Fruit fly (Drosophila melanogaster) whole organism, embryonic: Measurements from ENCODE around the gene CG43931.

Source experiments
- ATbp ChIP-seq: fragments of 200-800 bp; sonication (Bioruptor generic); optimal IDR thresholded peaks from 2 replicates; lab custom pipeline; 2017; ENCODE audit warnings: missing biosample characterization, mild to moderate bottlenecking, missing genetic modification characterization, missing genetic modification reagents
- B-H2 ChIP-seq: fragments of 200-800 bp; sonication (Bioruptor generic); optimal IDR thresholded peaks from 2 replicates; lab custom pipeline; 2018; ENCODE audit warnings: missing biosample characterization, mild to moderate bottlenecking, missing genetic modification characterization
- BtbVII ChIP-seq: fragments of 200-800 bp; sonication (Bioruptor generic); optimal IDR thresholded peaks from 3 replicates; lab custom pipeline; 2017; ENCODE audit warnings: missing biosample characterization, mild to moderate bottlenecking, missing genetic modification characterization
- CG10543 ChIP-seq: fragments of 200-800 bp; sonication (Bioruptor generic); optimal IDR thresholded peaks from 3 replicates; lab custom pipeline; 2017; ENCODE audit warnings: missing biosample characterization, mild to moderate bottlenecking, missing genetic modification characterization, moderate library complexity
- CG10979 ChIP-seq: fragments of 200-800 bp; sonication (Bioruptor generic); optimal IDR thresholded peaks from 2 replicates; lab custom pipeline; 2018; ENCODE audit warnings: missing biosample characterization, mild to moderate bottlenecking, missing genetic modification characterization, moderate library complexity
- CG11560 ChIP-seq: fragments of 200-800 bp; sonication (Bioruptor generic); IDR thresholded peaks from 3 replicates; pipeline ENCODE4 v1.3.6; 2022; ENCODE audit warnings: missing biosample characterization, missing genetic modification characterization
- CG12071 ChIP-seq: fragments of 200-800 bp; sonication (Bioruptor generic); optimal IDR thresholded peaks from 3 replicates; lab custom pipeline; 2018; ENCODE audit warnings: missing biosample characterization, mild to moderate bottlenecking, missing genetic modification characterization
- CG13894 ChIP-seq: fragments of 200-800 bp; sonication (Bioruptor generic); optimal IDR thresholded peaks from 3 replicates; lab custom pipeline; 2018; ENCODE audit warnings: missing biosample characterization, mild to moderate bottlenecking, missing genetic modification characterization, moderate library complexity
- CG14014 ChIP-seq: fragments of 200-800 bp; sonication (Bioruptor generic); IDR thresholded peaks from 2 replicates; pipeline ENCODE4 v1.3.6; 2022; ENCODE audit warnings: missing biosample characterization, missing genetic modification characterization
- CG14441 ChIP-seq: fragments of 200-800 bp; sonication (Bioruptor generic); IDR thresholded peaks from 2 replicates; pipeline ENCODE4 v1.3.6; 2022; ENCODE audit warnings: missing biosample characterization, missing genetic modification characterization
- CG14860 ChIP-seq: fragments of 200-800 bp; sonication (Bioruptor generic); IDR thresholded peaks from 3 replicates; pipeline ENCODE4 v1.3.6; 2022; ENCODE audit warnings: missing biosample characterization, missing genetic modification characterization; ENCODE audit not compliant: partially characterized antibody
- CG1647 ChIP-seq: fragments of 200-800 bp; sonication (Bioruptor generic); optimal IDR thresholded peaks from 3 replicates; lab custom pipeline; 2016; ENCODE audit warnings: missing biosample characterization, missing genetic modification characterization
- CG16779 ChIP-seq: fragments of 200-800 bp; sonication (Bioruptor generic); IDR thresholded peaks from 2 replicates; pipeline ENCODE4 v1.3.6; 2022; ENCODE audit warnings: missing biosample characterization, missing genetic modification characterization
- CG17361 ChIP-seq: fragments of 200-800 bp; sonication (Bioruptor generic); IDR thresholded peaks from 3 replicates; pipeline ENCODE4 v1.3.6; 2022; ENCODE audit warnings: missing biosample characterization, missing genetic modification characterization
- CG18011 ChIP-seq: fragments of 200-800 bp; sonication (Bioruptor generic); optimal IDR thresholded peaks from 2 replicates; lab custom pipeline; 2017; ENCODE audit warnings: missing biosample characterization, missing genetic modification characterization, mild to moderate bottlenecking, moderate library complexity, missing genotype
- CG1832 ChIP-seq: fragments of 200-800 bp; sonication (Bioruptor generic); optimal IDR thresholded peaks from 2 replicates; lab custom pipeline; 2017; ENCODE audit warnings: missing biosample characterization, mild to moderate bottlenecking, missing genetic modification characterization, inconsistent platforms
- CG30431 ChIP-seq: fragments of 200-800 bp; sonication (Bioruptor generic); optimal IDR thresholded peaks from 2 replicates; lab custom pipeline; 2017; ENCODE audit warnings: missing biosample characterization, missing genetic modification characterization
- CG31224 ChIP-seq: fragments of 200-800 bp; sonication (Bioruptor generic); IDR thresholded peaks from 2 replicates; pipeline ENCODE4 v1.3.6; 2022; ENCODE audit warnings: missing biosample characterization, missing genetic modification characterization
- CG32772 ChIP-seq: fragments of 200-800 bp; sonication (Bioruptor generic); IDR thresholded peaks from 2 replicates; pipeline ENCODE4 v1.3.6; 2022; ENCODE audit warnings: missing biosample characterization, missing genetic modification characterization
- CG33557 ChIP-seq: fragments of 200-800 bp; sonication (Bioruptor generic); optimal IDR thresholded peaks from 2 replicates; lab custom pipeline; 2019; ENCODE audit warnings: missing biosample characterization, mild to moderate bottlenecking, missing genetic modification characterization, moderate library complexity
- CG5245 ChIP-seq: fragments of 200-800 bp; sonication (Bioruptor generic); optimal IDR thresholded peaks from 3 replicates; lab custom pipeline; 2016; ENCODE audit warnings: missing biosample characterization, missing genetic modification characterization
- CG5953 ChIP-seq: fragments of 200-800 bp; sonication (Bioruptor generic); IDR thresholded peaks from 2 replicates; pipeline ENCODE4 v1.3.6; 2022; ENCODE audit warnings: missing biosample characterization, missing genetic modification characterization
- CG6175 ChIP-seq: fragments of 200-800 bp; sonication (Bioruptor generic); IDR thresholded peaks from 3 replicates; pipeline ENCODE4 v1.3.6; 2022; ENCODE audit warnings: missing biosample characterization, missing genetic modification characterization
- Dip2 ChIP-seq: fragments of 200-800 bp; sonication (Bioruptor generic); IDR thresholded peaks from 2 replicates; pipeline ENCODE4 v1.3.6; 2022; ENCODE audit warnings: missing biosample characterization, missing genetic modification characterization
- HLH4C ChIP-seq: fragments of 200-800 bp; sonication (Bioruptor generic); IDR thresholded peaks from 3 replicates; pipeline ENCODE4 v1.3.6; 2022; ENCODE audit warnings: missing biosample characterization, missing genetic modification characterization; ENCODE audit not compliant: partially characterized antibody
- Hand ChIP-seq: fragments of 200-800 bp; sonication (Bioruptor generic); optimal IDR thresholded peaks from 2 replicates; lab custom pipeline; 2017; ENCODE audit warnings: mild to moderate bottlenecking, missing biosample characterization, missing genetic modification reagents, missing genetic modification characterization
- Nf-YB ChIP-seq: fragments of 200-800 bp; sonication (Bioruptor generic); optimal IDR thresholded peaks from 3 replicates; lab custom pipeline; 2019; ENCODE audit warnings: missing biosample characterization, mild to moderate bottlenecking, missing genetic modification characterization, moderate library complexity
- Ravus ChIP-seq: fragments of 200-800 bp; sonication (Bioruptor generic); IDR thresholded peaks from 2 replicates; pipeline ENCODE4 v1.3.6; 2022; ENCODE audit warnings: missing biosample characterization, missing genetic modification characterization
- Sry-δ ChIP-seq: fragments of 200-800 bp; sonication (Bioruptor generic); optimal IDR thresholded peaks from 2 replicates; lab custom pipeline; 2016; ENCODE audit warnings: missing biosample characterization, missing genetic modification characterization
- YL-1 ChIP-seq: fragments of 200-800 bp; sonication (Bioruptor generic); optimal IDR thresholded peaks from 3 replicates; lab custom pipeline; 2017; ENCODE audit warnings: missing biosample characterization, mild to moderate bottlenecking, missing genetic modification characterization
- ase ChIP-seq: fragments of 200-800 bp; sonication (Bioruptor generic); IDR thresholded peaks from 3 replicates; pipeline ENCODE4 v1.3.6; 2022; ENCODE audit warnings: missing biosample characterization, missing genetic modification characterization
- az2 ChIP-seq: fragments of 200-800 bp; sonication (Bioruptor generic); optimal IDR thresholded peaks from 3 replicates; lab custom pipeline; 2016; ENCODE audit warnings: missing biosample characterization, missing genetic modification characterization
- cad ChIP-seq: fragments of >200 bp; optimal IDR thresholded peaks from 2 replicates; lab custom pipeline; 2017; ENCODE audit warnings: missing biosample characterization, missing genetic modification characterization
- da ChIP-seq: fragments of 200-800 bp; sonication (Bioruptor generic); optimal IDR thresholded peaks from 2 replicates; lab custom pipeline; 2016; ENCODE audit warnings: missing biosample characterization, missing genetic modification characterization
- dan ChIP-seq: fragments of 200-800 bp; sonication (Bioruptor generic); IDR thresholded peaks from 2 replicates; pipeline ENCODE4 v1.3.6; 2022; ENCODE audit warnings: missing biosample characterization, missing genetic modification characterization
- dati ChIP-seq: fragments of 200-800 bp; sonication (Bioruptor generic); IDR thresholded peaks from 2 replicates; pipeline ENCODE4 v1.3.6; 2022; ENCODE audit warnings: missing biosample characterization, missing genetic modification characterization
- dysf ChIP-seq: fragments of 200-800 bp; sonication (Bioruptor generic); IDR thresholded peaks from 3 replicates; pipeline ENCODE4 v1.3.6; 2022; ENCODE audit warnings: missing biosample characterization, missing genetic modification characterization
- fu2 ChIP-seq: fragments of 200-800 bp; sonication (Bioruptor generic); optimal IDR thresholded peaks from 2 replicates; lab custom pipeline; 2016; ENCODE audit warnings: missing biosample characterization, missing genetic modification characterization
- grn ChIP-seq: fragments of 200-800 bp; sonication (Bioruptor generic); optimal IDR thresholded peaks from 3 replicates; lab custom pipeline; 2017; ENCODE audit warnings: missing biosample characterization, missing genetic modification characterization
- jumu ChIP-seq: fragments of 200-800 bp; sonication (Bioruptor generic); optimal IDR thresholded peaks from 3 replicates; lab custom pipeline; 2016; ENCODE audit warnings: missing biosample characterization, missing genetic modification characterization
- klu ChIP-seq: fragments of 200-800 bp; sonication (Bioruptor generic); IDR thresholded peaks from 2 replicates; pipeline ENCODE4 v1.3.6; 2022; ENCODE audit warnings: missing biosample characterization, missing genetic modification characterization
- luna ChIP-seq: fragments of 200-800 bp; sonication (Bioruptor generic); optimal IDR thresholded peaks from 2 replicates; lab custom pipeline; 2016; ENCODE audit warnings: missing biosample characterization, missing genetic modification characterization
- nerfin-2 ChIP-seq: fragments of 200-800 bp; sonication (Bioruptor generic); IDR thresholded peaks from 2 replicates; pipeline ENCODE4 v1.3.6; 2022; ENCODE audit warnings: missing biosample characterization, missing genetic modification characterization; ENCODE audit not compliant: partially characterized antibody
- sc ChIP-seq, 3 experiments: fragments of >200 bp in 2 of 3; fragments of 200-800 bp in 1 of 3; sonication (Bioruptor generic) in 1 of 3; optimal IDR thresholded peaks; 2 replicates in 2 of 3; 3 replicates in 1 of 3; lab custom pipeline; 2017; ENCODE audit warnings: mild to moderate bottlenecking in 1 of 3, missing biosample characterization in 1 of 3, missing genetic modification characterization in 1 of 3, missing genetic modification reagents in 1 of 3
- ssp ChIP-seq: fragments of 200-800 bp; sonication (Bioruptor generic); IDR thresholded peaks from 2 replicates; pipeline ENCODE4 v1.3.6; 2022; ENCODE audit warnings: missing biosample characterization, missing genetic modification characterization
- toy ChIP-seq: fragments of 200-800 bp; sonication (Bioruptor generic); IDR thresholded peaks from 2 replicates; pipeline ENCODE4 v1.3.6; 2022; ENCODE audit warnings: missing biosample characterization, missing genetic modification characterization
- trem ChIP-seq: fragments of 200-800 bp; optimal IDR thresholded peaks from 3 replicates; lab custom pipeline; 2019; ENCODE audit warnings: missing biosample characterization, mild to moderate bottlenecking, missing genetic modification characterization, moderate library complexity
- tup ChIP-seq: fragments of 200-800 bp; sonication (Bioruptor generic); optimal IDR thresholded peaks from 2 replicates; lab custom pipeline; 2016; ENCODE audit warnings: missing biosample characterization, mild to moderate bottlenecking, missing genetic modification characterization, moderate library complexity
- twi ChIP-seq: fragments of 200-800 bp; optimal IDR thresholded peaks from 2 replicates; lab custom pipeline; 2019; ENCODE audit warnings: missing biosample characterization, mild to moderate bottlenecking, missing genetic modification characterization, moderate library complexity
- tx ChIP-seq: fragments of 200-800 bp; sonication (Bioruptor generic); optimal IDR thresholded peaks from 2 replicates; lab custom pipeline; 2016; ENCODE audit warnings: missing biosample characterization, missing genetic modification characterization
- wor ChIP-seq: fragments of 200-800 bp; sonication (Bioruptor generic); IDR thresholded peaks from 2 replicates; pipeline ENCODE4 v1.3.6; 2022; ENCODE audit warnings: missing biosample characterization, missing genetic modification characterization

CG43931 gene

dm6 chr3L:20930059-20930785 lies 32.9 kb downstream of the CG43931 start (continued):
- TF ChIP-seq tup (GFP tag; lab: Kevin White, UChicago) = no peak
- no peak for TF ChIP-seq jumu (GFP tag; lab: Kevin White, UChicago)
- no peak for TF ChIP-seq CG14860 (GFP tag; lab: Robert Waterston, UW)
- TF ChIP-seq wor (GFP tag; lab: Robert Waterston, UW) = no peak
- TF ChIP-seq toy = no peak
- TF ChIP-seq ase (GFP tag; lab: Robert Waterston, UW) = no peak
- TF ChIP-seq Dip2 (GFP tag; lab: Robert Waterston, UW) = no peak
- no peak for TF ChIP-seq sc (optimal IDR thresholded peaks at IDR 0.05; lab: Kevin White, UChicago)
- TF ChIP-seq sc (GFP tag; optimal IDR thresholded peaks at IDR 0.05; lab: Kevin White, UChicago) = peak; percentile 31
- no peak for TF ChIP-seq Hand (GFP tag; lab: Kevin White, UChicago)
- TF ChIP-seq ssp (GFP tag; lab: Robert Waterston, UW) = no peak
- TF ChIP-seq CG18011 (GFP tag; lab: Kevin White, UChicago) = no peak
- TF ChIP-seq CG12071 (GFP tag; lab: Kevin White, UChicago) = no peak
- TF ChIP-seq CG31224 (GFP tag; lab: Robert Waterston, UW) = no peak
- TF ChIP-seq Ravus (GFP tag; lab: Robert Waterston, UW) = no peak
- TF ChIP-seq trem = peak; percentile 59
- TF ChIP-seq cad (GFP tag; lab: Kevin White, UChicago) = no peak
- TF ChIP-seq CG5245 (GFP tag; lab: Kevin White, UChicago) = no peak
- no peak for TF ChIP-seq dan (GFP tag; lab: Robert Waterston, UW)
- TF ChIP-seq CG1832 (GFP tag; lab: Kevin White, UChicago) = no peak
- TF ChIP-seq YL-1 (GFP tag; lab: Kevin White, UChicago) = no peak
- TF ChIP-seq Sry-δ (GFP tag; lab: Kevin White, UChicago) = no peak
- no peak for TF ChIP-seq B-H2 (GFP tag; lab: Kevin White, UChicago)
- TF ChIP-seq da (GFP tag; lab: Kevin White, UChicago) = no peak
- TF ChIP-seq CG13894 (tag; lab: Kevin White, UChicago) = no peak
- peak; percentile 61 for TF ChIP-seq ATbp
- no peak for TF ChIP-seq CG14014 (GFP tag; lab: Robert Waterston, UW)
- peak; percentile 37 for TF ChIP-seq twi (tag; lab: Kevin White, UChicago)
- TF ChIP-seq CG1647 (GFP tag; lab: Kevin White, UChicago) = no peak
- peak; percentile 4 for TF ChIP-seq CG33557 (GFP tag; lab: Kevin White, UChicago)
- TF ChIP-seq CG30431 (GFP tag; lab: Kevin White, UChicago) = peak; percentile 17
- no peak for TF ChIP-seq tx (GFP tag; lab: Kevin White, UChicago)
- TF ChIP-seq az2 (GFP tag; lab: Kevin White, UChicago) = peak; percentile 50
- TF ChIP-seq nerfin-2 = no peak
- no peak for TF ChIP-seq CG14441 (GFP tag; lab: Robert Waterston, UW)
- TF ChIP-seq CG11560 (tag; lab: Robert Waterston, UW) = no peak
- no peak for TF ChIP-seq CG10543 (GFP tag; lab: Kevin White, UChicago)
- no peak for TF ChIP-seq fu2 (GFP tag; lab: Kevin White, UChicago)
- no peak for TF ChIP-seq luna
- no peak for TF ChIP-seq CG5953 (GFP tag; lab: Robert Waterston, UW)
- TF ChIP-seq CG6175 (GFP tag; lab: Robert Waterston, UW) = no peak
- peak; percentile 82 for TF ChIP-seq CG17361 (GFP tag; lab: Robert Waterston, UW)
- peak; percentile 82 for TF ChIP-seq CG10979 (tag; lab: Kevin White, UChicago)
- TF ChIP-seq Nf-YB (GFP tag; lab: Kevin White, UChicago) = peak; percentile 24
- no peak for TF ChIP-seq dati
- TF ChIP-seq CG16779 (GFP tag; lab: Robert Waterston, UW) = no peak
- no peak for TF ChIP-seq klu (GFP tag; lab: Robert Waterston, UW)
- TF ChIP-seq HLH4C (GFP tag; lab: Robert Waterston, UW) = no peak
- no peak for TF ChIP-seq CG32772 (GFP tag; lab: Robert Waterston, UW)
- TF ChIP-seq grn (GFP tag; lab: Kevin White, UChicago) = no peak
- no peak; the same call in 2 of the 3 replicates for TF ChIP-seq dysf (GFP tag; lab: Robert Waterston, UW)
- no peak for TF ChIP-seq BtbVII (GFP tag; lab: Kevin White, UChicago)
